Worm (Caenorhabditis elegans) whole organism, late embryonic: ENCODE measurements around the gene F10E9.3.

Experiments
- C08G9.2 ChIP-seq: sonication (generic microtip); optimal IDR thresholded peaks from 2 replicates; lab custom pipeline; 2016; ENCODE audit warnings: mild to moderate bottlenecking, missing genetic modification characterization, moderate library complexity, missing compliant biosample characterization
- K02D7.2 ChIP-seq: sonication (generic microtip); optimal IDR thresholded peaks from 2 replicates; lab custom pipeline; 2017; ENCODE audit warnings: mild to moderate bottlenecking, missing genetic modification characterization, missing compliant biosample characterization
- ahr-1 ChIP-seq: sonication (generic microtip); optimal IDR thresholded peaks from 2 replicates; lab custom pipeline; 2016; ENCODE audit warnings: missing genetic modification characterization, missing compliant biosample characterization
- ceh-19 ChIP-seq: fragments of 200-800 bp; sonication (Bioruptor generic); optimal IDR thresholded peaks from 2 replicates; lab custom pipeline; 2018; ENCODE audit warnings: mild to moderate bottlenecking, missing genetic modification characterization, missing compliant biosample characterization
- ceh-2 ChIP-seq: sonication (generic microtip); optimal IDR thresholded peaks from 2 replicates; lab custom pipeline; 2016; ENCODE audit warnings: missing genotype, missing genetic modification characterization, missing compliant biosample characterization
- ceh-34 ChIP-seq: sonication (generic microtip); optimal IDR thresholded peaks from 2 replicates; lab custom pipeline; 2016; ENCODE audit warnings: mild to moderate bottlenecking, missing genetic modification characterization, missing compliant biosample characterization
- ceh-45 ChIP-seq: fragments of 200-800 bp; sonication (Bioruptor generic); IDR thresholded peaks from 2 replicates; pipeline ENCODE4 v1.3.6; 2022; ENCODE audit warnings: missing genetic modification reagents, missing genetic modification characterization, missing compliant biosample characterization
- ceh-6 ChIP-seq: fragments of 200-800 bp; sonication (Bioruptor generic); optimal IDR thresholded peaks from 2 replicates; lab custom pipeline; 2018; ENCODE audit warnings: mild to moderate bottlenecking, missing genetic modification characterization, missing compliant biosample characterization
- che-1 ChIP-seq: sonication (generic microtip); optimal IDR thresholded peaks from 2 replicates; lab custom pipeline; 2016; ENCODE audit warnings: mild to moderate bottlenecking, missing genetic modification characterization, missing compliant biosample characterization
- elt-2 ChIP-seq: sonication (generic microtip); optimal IDR thresholded peaks from 2 replicates; lab custom pipeline; 2016; ENCODE audit warnings: missing genetic modification reagents, missing genetic modification characterization, missing compliant biosample characterization
- ets-4 ChIP-seq: sonication (generic microtip); optimal IDR thresholded peaks from 2 replicates; lab custom pipeline; 2016; ENCODE audit warnings: missing genetic modification characterization, missing compliant biosample characterization
- fkh-10 ChIP-seq: fragments of 150-350 bp; optimal IDR thresholded peaks from 2 replicates; lab custom pipeline; 2014; ENCODE audit warnings: missing biosample characterization, missing genetic modification reagents, missing genetic modification characterization
- fkh-6 ChIP-seq: sonication (generic microtip); optimal IDR thresholded peaks from 2 replicates; lab custom pipeline; 2016; ENCODE audit warnings: missing genetic modification characterization, missing compliant biosample characterization
- hlh-30 ChIP-seq: sonication (generic microtip); optimal IDR thresholded peaks from 2 replicates; lab custom pipeline; 2017; ENCODE audit warnings: antibody characterized with exemption, missing genetic modification characterization, missing compliant biosample characterization; ENCODE audit not compliant: insufficient read depth
- hlh-8 ChIP-seq: sonication (generic microtip); optimal IDR thresholded peaks from 2 replicates; lab custom pipeline; 2016; ENCODE audit warnings: missing genotype, missing genetic modification characterization, missing compliant biosample characterization
- lim-6 ChIP-seq: sonication (generic microtip); optimal IDR thresholded peaks from 2 replicates; lab custom pipeline; 2016; ENCODE audit warnings: missing genetic modification characterization, missing compliant biosample characterization
- nfya-1 ChIP-seq: sonication (generic microtip); optimal IDR thresholded peaks from 2 replicates; lab custom pipeline; 2017; ENCODE audit warnings: missing genetic modification characterization, mild to moderate bottlenecking, missing compliant biosample characterization, antibody characterized with exemption, moderate library complexity
- odd-2 ChIP-seq: sonication (generic microtip); optimal IDR thresholded peaks from 2 replicates; lab custom pipeline; 2017; ENCODE audit warnings: antibody characterized with exemption, mild to moderate bottlenecking, missing genetic modification characterization, missing compliant biosample characterization
- pha-4 ChIP-seq: fragments of 150-350 bp; optimal IDR thresholded peaks from 2 replicates; lab custom pipeline; 2018; ENCODE audit warnings: missing biosample characterization, missing genetic modification reagents, missing genetic modification characterization
- pqm-1 ChIP-seq: sonication (generic microtip); optimal IDR thresholded peaks from 2 replicates; lab custom pipeline; 2016; ENCODE audit warnings: missing genetic modification characterization, missing compliant biosample characterization
- tbx-2 ChIP-seq: sonication (generic microtip); optimal IDR thresholded peaks from 2 replicates; lab custom pipeline; 2016; ENCODE audit warnings: missing genetic modification characterization, missing compliant biosample characterization
- ttx-3 ChIP-seq: sonication (generic microtip); optimal IDR thresholded peaks from 2 replicates; lab custom pipeline; 2016; ENCODE audit warnings: missing genetic modification reagents, missing genetic modification characterization, missing compliant biosample characterization
- unc-42 ChIP-seq: sonication (generic microtip); optimal IDR thresholded peaks from 2 replicates; lab custom pipeline; 2016; ENCODE audit warnings: missing genotype, missing genetic modification characterization, missing compliant biosample characterization
- unc-55 ChIP-seq: sonication (generic microtip); optimal IDR thresholded peaks from 2 replicates; lab custom pipeline; 2017; ENCODE audit warnings: missing biosample characterization, missing genetic modification reagents, missing genetic modification characterization
- unc-86 ChIP-seq: sonication (generic microtip); optimal IDR thresholded peaks from 2 replicates; lab custom pipeline; 2016; ENCODE audit warnings: missing genetic modification characterization, missing compliant biosample characterization
- ztf-16 ChIP-seq: sonication (generic microtip); optimal IDR thresholded peaks from 2 replicates; lab custom pipeline; 2017; ENCODE audit warnings: missing genetic modification characterization, missing compliant biosample characterization

F10E9.3 gene

ce11 chrIII:8289181-8289580 is 21.6 kb upstream of the F10E9.3 start:
- no peak for TF ChIP-seq pha-4
- TF ChIP-seq pqm-1, result no peak
- TF ChIP-seq hlh-8, result no peak
- TF ChIP-seq nfya-1 (tag; lab: Kevin White, UChicago), result no peak
- TF ChIP-seq lim-6 (tag; lab: Kevin White, UChicago), result no peak
- peak; percentile 85 for TF ChIP-seq unc-42 (tag; lab: Kevin White, UChicago)
- TF ChIP-seq odd-2 (tag; lab: Kevin White, UChicago), result no peak

ce11 chrIII:8291268-8292032 is 19.4 kb upstream of the F10E9.3 start:
- TF ChIP-seq elt-2 (tag; lab: Kevin White, UChicago), result peak; percentile 89
- TF ChIP-seq che-1 (tag; lab: Kevin White, UChicago), result no peak

- TF ChIP-seq K02D7.2 (tag; lab: Kevin White, UChicago) (no peak), unc-55 (GFP tag; lab: Kevin White, UChicago) (peak; percentile 56)
Observed at ce11 chrIII:8293260-8293659, 17.5 kb upstream of the F10E9.3 start.

ce11 chrIII:8298216-8298920 is 12.4 kb upstream of the F10E9.3 start:
- peak; percentile 30 for TF ChIP-seq elt-2 (tag; lab: Kevin White, UChicago)
- no peak for TF ChIP-seq unc-86 (tag; lab: Kevin White, UChicago)
- peak; percentile 37 for TF ChIP-seq tbx-2 (tag; lab: Kevin White, UChicago)
- TF ChIP-seq, all 69 proteins: peak for 2

ce11 chrIII:8299078-8299587 is 11.7 kb upstream of the F10E9.3 start:
- peak; percentile 29 for TF ChIP-seq unc-42 (tag; lab: Kevin White, UChicago)
- TF ChIP-seq ceh-45 (GFP tag; lab: Robert Waterston, UW), result no peak
- TF ChIP-seq ahr-1, result no peak

- TF ChIP-seq ceh-2 (tag; lab: Kevin White, UChicago) (no peak), elt-2 (tag; lab: Kevin White, UChicago) (peak; percentile 82)
Observed at ce11 chrIII:8299734-8300133, 11.1 kb upstream of the F10E9.3 start.

- no peak for TF ChIP-seq ceh-6 (GFP tag; lab: Kevin White, UChicago)
- no peak for TF ChIP-seq ceh-19 (GFP tag; lab: Kevin White, UChicago)
- peak; percentile 3 for TF ChIP-seq hlh-8
- peak; percentile 82 for TF ChIP-seq ceh-34 (tag; lab: Kevin White, UChicago)
- no peak for TF ChIP-seq C08G9.2 (tag; lab: Kevin White, UChicago)
- peak; percentile 22 for TF ChIP-seq unc-42 (tag; lab: Kevin White, UChicago)
- TF ChIP-seq, all 69 proteins: peak for 3
Observed at ce11 chrIII:8300860-8301396, 9.9 kb upstream of the F10E9.3 start.

ce11 chrIII:8303440-8303839 is 7.4 kb upstream of the F10E9.3 start:
- TF ChIP-seq ttx-3 (tag; lab: Kevin White, UChicago) (no peak), fkh-10 (GFP tag; lab: Kevin White, UChicago) (no peak), hlh-30 (no peak), fkh-6 (tag; lab: Kevin White, UChicago) (no peak), ets-4 (tag; lab: Kevin White, UChicago) (no peak), ztf-16 (tag; lab: Kevin White, UChicago) (no peak)
- TF ChIP-seq, all 69 proteins: peak for 0
